Worm (Caenorhabditis elegans) whole organism, L1 larva: ENCODE measurements around the gene B0334.20.

Source experiments
- C16A3.4 ChIP-seq: fragments of 150-350 bp; optimal IDR thresholded peaks from 2 replicates; lab custom pipeline; 2014; ENCODE audit warnings: missing biosample characterization, missing genetic modification characterization
- C34B4.2 ChIP-seq: sonication (generic microtip); optimal IDR thresholded peaks from 2 replicates; lab custom pipeline; 2017; ENCODE audit warnings: mild to moderate bottlenecking, missing genetic modification characterization, missing compliant biosample characterization
- Y116A8C.19 ChIP-seq: sonication (generic microtip); optimal IDR thresholded peaks from 2 replicates; lab custom pipeline; 2016; ENCODE audit warnings: missing compliant biosample characterization, missing genetic modification characterization, borderline replicate concordance
- aha-1 ChIP-seq: fragments of 150-350 bp; optimal IDR thresholded peaks from 2 replicates; lab custom pipeline; 2014; ENCODE audit warnings: missing biosample characterization, missing genetic modification characterization
- alr-1 ChIP-seq: fragments of 200-800 bp; sonication (Bioruptor generic); optimal IDR thresholded peaks from 2 replicates; lab custom pipeline; 2018; ENCODE audit warnings: borderline replicate concordance, mild to moderate bottlenecking, missing genetic modification characterization, missing compliant biosample characterization
- blmp-1 ChIP-seq: fragments of 150-350 bp; optimal IDR thresholded peaks from 2 replicates; lab custom pipeline; 2014; ENCODE audit warnings: missing biosample characterization, missing genetic modification characterization
- ceh-63 ChIP-seq: fragments of 200-800 bp; sonication (Bioruptor generic); optimal IDR thresholded peaks from 2 replicates; lab custom pipeline; 2018; ENCODE audit warnings: mild to moderate bottlenecking, missing genetic modification characterization, missing compliant biosample characterization
- ceh-82 ChIP-seq, 3 experiments: fragments of 150-350 bp in 1 of 3; sonication (generic microtip) in 2 of 3; optimal IDR thresholded peaks; 2 replicates each; lab custom pipeline; 2014 to 2017; ENCODE audit warnings: missing biosample characterization in 3 of 3, missing genetic modification characterization in 3 of 3
- ceh-88 ChIP-seq: fragments of 200-800 bp; sonication (Bioruptor generic); IDR thresholded peaks from 2 replicates; pipeline ENCODE4 v1.3.6; 2022; ENCODE audit warnings: missing genetic modification characterization, missing compliant biosample characterization
- ceh-90 ChIP-seq: sonication (generic microtip); optimal IDR thresholded peaks from 2 replicates; lab custom pipeline; 2016; ENCODE audit warnings: missing genetic modification characterization, missing compliant biosample characterization
- dpl-1 ChIP-seq, 3 experiments: fragments of 150-350 bp in 2 of 3; sonication (generic microtip) in 1 of 3; optimal IDR thresholded peaks; 2 replicates each; lab custom pipeline; 2014 to 2017; ENCODE audit warnings: missing biosample characterization in 3 of 3, missing genetic modification characterization in 3 of 3, missing genetic modification reagents in 3 of 3
- dsc-1 ChIP-seq: sonication (generic microtip); optimal IDR thresholded peaks from 2 replicates; lab custom pipeline; 2016; ENCODE audit warnings: mild to moderate bottlenecking, missing genetic modification characterization, missing compliant biosample characterization
- elt-2 ChIP-seq: sonication (generic microtip); optimal IDR thresholded peaks from 2 replicates; lab custom pipeline; 2016; ENCODE audit warnings: missing genetic modification characterization, mild to moderate bottlenecking, inconsistent platforms, missing compliant biosample characterization, missing genetic modification reagents
- ets-5 ChIP-seq: fragments of 200-800 bp; sonication (Bioruptor generic); IDR thresholded peaks from 2 replicates; pipeline ENCODE4 v1.3.6; 2022; ENCODE audit warnings: missing genetic modification characterization, missing compliant biosample characterization
- fkh-10 ChIP-seq: sonication (generic microtip); optimal IDR thresholded peaks from 2 replicates; lab custom pipeline; 2017; ENCODE audit warnings: missing biosample characterization, missing genetic modification reagents, missing genetic modification characterization
- fkh-4 ChIP-seq: sonication (generic microtip); optimal IDR thresholded peaks from 2 replicates; lab custom pipeline; 2016; ENCODE audit warnings: missing compliant biosample characterization, missing genetic modification characterization, borderline replicate concordance
- fos-1 ChIP-seq: fragments of 150-350 bp; optimal IDR thresholded peaks from 2 replicates; lab custom pipeline; 2014; ENCODE audit warnings: missing biosample characterization, missing genetic modification characterization
- grh-1 ChIP-seq: fragments of 200-800 bp; sonication (Bioruptor generic); IDR thresholded peaks from 2 replicates; pipeline ENCODE4 v1.3.6; 2022; ENCODE audit warnings: missing genetic modification reagents, missing genetic modification characterization, missing compliant biosample characterization
- hlh-17 ChIP-seq: fragments of 200-800 bp; sonication (Bioruptor generic); optimal IDR thresholded peaks from 2 replicates; lab custom pipeline; 2018; ENCODE audit warnings: missing genetic modification characterization, mild to moderate bottlenecking, missing compliant biosample characterization, moderate library complexity, borderline replicate concordance
- jun-1 ChIP-seq: fragments of 150-350 bp; optimal IDR thresholded peaks from 2 replicates; lab custom pipeline; 2014; ENCODE audit warnings: missing biosample characterization, missing genetic modification reagents, missing genetic modification characterization
- lin-13 ChIP-seq: fragments of 150-350 bp; optimal IDR thresholded peaks from 2 replicates; lab custom pipeline; 2014; ENCODE audit warnings: missing biosample characterization, missing genetic modification reagents, missing genetic modification characterization
- lin-14 ChIP-seq: fragments of 200-800 bp; sonication (Bioruptor generic); optimal IDR thresholded peaks from 2 replicates; lab custom pipeline; 2018; ENCODE audit warnings: mild to moderate bottlenecking, missing genetic modification characterization, moderate library complexity, missing compliant biosample characterization
- lin-15B ChIP-seq: fragments of 150-350 bp; sonication (generic microtip); optimal IDR thresholded peaks from 3 replicates; lab custom pipeline; 2014; ENCODE audit warnings: missing biosample characterization, missing genetic modification characterization
- lin-35 ChIP-seq, 2 experiments: fragments of 150-350 bp; optimal IDR thresholded peaks; 2 replicates each; lab custom pipeline; 2014; ENCODE audit warnings: missing biosample characterization in 2 of 2, missing genetic modification characterization in 2 of 2, missing genetic modification reagents in 2 of 2
- mab-9 ChIP-seq: fragments of 200-800 bp; sonication (Bioruptor generic); IDR thresholded peaks from 2 replicates; pipeline ENCODE4 v1.3.6; 2022; ENCODE audit warnings: missing genetic modification reagents, missing genetic modification characterization, missing compliant biosample characterization
- nhr-19 ChIP-seq: fragments of 200-800 bp; sonication (Bioruptor generic); conservative IDR thresholded peaks from 2 replicates; pipeline ENCODE4 v1.3.6; 2022; ENCODE audit warnings: missing genetic modification characterization, missing compliant biosample characterization
- nhr-20 ChIP-seq: sonication (generic microtip); optimal IDR thresholded peaks from 2 replicates; lab custom pipeline; 2016; ENCODE audit warnings: mild to moderate bottlenecking, missing genetic modification characterization, missing compliant biosample characterization
- nhr-47 ChIP-seq: sonication (generic microtip); optimal IDR thresholded peaks from 2 replicates; lab custom pipeline; 2016; ENCODE audit warnings: mild to moderate bottlenecking, missing genetic modification characterization, moderate library complexity, missing compliant biosample characterization
- nhr-71 ChIP-seq: sonication (generic microtip); optimal IDR thresholded peaks from 2 replicates; lab custom pipeline; 2016; ENCODE audit warnings: mild to moderate bottlenecking, missing genetic modification characterization, moderate library complexity, missing compliant biosample characterization
- nhr-76 ChIP-seq: sonication (generic microtip); optimal IDR thresholded peaks from 2 replicates; lab custom pipeline; 2017; ENCODE audit warnings: missing biosample characterization, missing genetic modification characterization
- nhr-84 ChIP-seq: sonication (generic microtip); optimal IDR thresholded peaks from 2 replicates; lab custom pipeline; 2017; ENCODE audit warnings: missing biosample characterization, missing genetic modification characterization
- nhr-90 ChIP-seq: sonication (generic microtip); optimal IDR thresholded peaks from 2 replicates; lab custom pipeline; 2016; ENCODE audit warnings: mild to moderate bottlenecking, missing genetic modification characterization, missing compliant biosample characterization; ENCODE audit not compliant: poor library complexity
- pax-3 ChIP-seq: fragments of 200-800 bp; sonication (Bioruptor generic); optimal IDR thresholded peaks from 2 replicates; lab custom pipeline; 2018; ENCODE audit warnings: mild to moderate bottlenecking, missing genetic modification characterization, moderate library complexity, missing compliant biosample characterization
- rnt-1 ChIP-seq: sonication (generic microtip); optimal IDR thresholded peaks from 2 replicates; lab custom pipeline; 2016; ENCODE audit warnings: mild to moderate bottlenecking, missing genetic modification characterization, moderate library complexity, missing compliant biosample characterization
- snu-23 ChIP-seq: sonication (generic microtip); optimal IDR thresholded peaks from 2 replicates; lab custom pipeline; 2016; ENCODE audit warnings: missing genetic modification characterization, missing compliant biosample characterization
- swsn-7 ChIP-seq: sonication (generic microtip); optimal IDR thresholded peaks from 2 replicates; lab custom pipeline; 2016; ENCODE audit warnings: missing genetic modification characterization, missing compliant biosample characterization
- tbx-2 ChIP-seq: sonication (generic microtip); optimal IDR thresholded peaks from 2 replicates; lab custom pipeline; 2016; ENCODE audit warnings: missing genetic modification characterization, missing compliant biosample characterization
- unc-130 ChIP-seq: fragments of 150-350 bp; optimal IDR thresholded peaks from 2 replicates; lab custom pipeline; 2017; ENCODE audit warnings: missing biosample characterization, missing genetic modification characterization, inconsistent platforms
- unc-30 ChIP-seq: sonication (generic microtip); optimal IDR thresholded peaks from 2 replicates; lab custom pipeline; 2017; ENCODE audit warnings: missing biosample characterization, missing genetic modification characterization
- unc-62 ChIP-seq: fragments of 150-350 bp; optimal IDR thresholded peaks from 2 replicates; lab custom pipeline; 2014; ENCODE audit warnings: missing biosample characterization, missing genetic modification reagents, missing genetic modification characterization
- unc-98 ChIP-seq: fragments of 200-800 bp; sonication (Bioruptor generic); IDR thresholded peaks from 2 replicates; pipeline ENCODE4 v1.3.6; 2022; ENCODE audit warnings: missing genetic modification characterization, missing compliant biosample characterization
- vab-15 ChIP-seq: sonication (generic microtip); optimal IDR thresholded peaks from 2 replicates; lab custom pipeline; 2017; ENCODE audit warnings: missing genotype, mild to moderate bottlenecking, missing genetic modification characterization, missing compliant biosample characterization
- xbp-1 ChIP-seq: sonication (generic microtip); optimal IDR thresholded peaks from 2 replicates; lab custom pipeline; 2016; ENCODE audit warnings: missing genetic modification characterization, missing compliant biosample characterization
- zag-1 ChIP-seq: fragments of 150-350 bp; optimal IDR thresholded peaks from 2 replicates; lab custom pipeline; 2014; ENCODE audit warnings: missing biosample characterization, missing genetic modification characterization
- zip-4 ChIP-seq: fragments of 200-800 bp; sonication (Bioruptor generic); optimal IDR thresholded peaks from 2 replicates; lab custom pipeline; 2018; ENCODE audit warnings: mild to moderate bottlenecking, missing genetic modification characterization, moderate library complexity, missing compliant biosample characterization

The B0334.20 gene

ce11 chrII:11547254-11547687 lies 47.0 kb upstream of the B0334.20 start, which contains the start of gene F54D5.7 (continued):
- TF ChIP-seq dpl-1 (GFP tag; optimal IDR thresholded peaks at IDR 0.05; lab: Kevin White, UChicago) (peak; percentile 26 to 39 (median 38)), swsn-7 (tag; lab: Kevin White, UChicago) (peak; percentile 67), lin-14 (GFP tag; lab: Kevin White, UChicago) (peak; percentile 61), blmp-1 (tag; lab: Kevin White, UChicago) (peak; percentile 82), C16A3.4 (tag; lab: Kevin White, UChicago) (peak; percentile 23), nhr-19 (peak; percentile 65), vab-15 (tag; lab: Kevin White, UChicago) (no peak), ceh-90 (tag; lab: Kevin White, UChicago) (no peak), lin-13 (GFP tag; lab: Kevin White, UChicago) (peak; percentile 22), tbx-2 (tag; lab: Kevin White, UChicago) (peak; percentile 11), fkh-4 (tag; lab: Kevin White, UChicago) (no peak), nhr-47 (tag; lab: Kevin White, UChicago) (peak; percentile 57), nhr-20 (peak; percentile 61), elt-2 (tag; lab: Kevin White, UChicago) (peak; percentile 52), hlh-17 (GFP tag; lab: Kevin White, UChicago) (no peak), xbp-1 (tag; lab: Kevin White, UChicago) (peak; percentile 49), zag-1 (no peak), unc-30 (tag; lab: Kevin White, UChicago) (no peak), fkh-10 (GFP tag; lab: Kevin White, UChicago) (no peak), unc-130 (tag; lab: Kevin White, UChicago) (peak; percentile 11)

ce11 chrII:11545952-11546325 lies 45.7 kb upstream of the B0334.20 start:
- TF ChIP-seq unc-62 (GFP tag; lab: Kevin White, UChicago) (no peak), vab-15 (tag; lab: Kevin White, UChicago) (no peak), dsc-1 (no peak), lin-35 (GFP tag; optimal IDR thresholded peaks at IDR 0.05; lab: Kevin White, UChicago) (no peak), lin-15B (tag; lab: Kevin White, UChicago) (no peak), ets-5 (no peak), dpl-1 (GFP tag; optimal IDR thresholded peaks at IDR 0.05; lab: Kevin White, UChicago) (no peak), tbx-2 (tag; lab: Kevin White, UChicago) (no peak)

- TF ChIP-seq snu-23 (GFP tag; lab: Kevin White, UChicago) (peak; percentile 100), nhr-71 (tag; lab: Kevin White, UChicago) (peak; percentile 98), nhr-76 (peak; percentile 64), grh-1 (GFP tag; lab: Robert Waterston, UW) (peak; percentile 95), fos-1 (tag; lab: Kevin White, UChicago) (peak; percentile 85), zag-1 (no peak), mab-9 (peak; percentile 96), Y116A8C.19 (no peak), nhr-20 (peak; percentile 99), fkh-10 (GFP tag; lab: Kevin White, UChicago) (peak; percentile 77), nhr-19 (peak; percentile 97), ceh-82 (tag; optimal IDR thresholded peaks at IDR 0.05; lab: Kevin White, UChicago) (peak; percentile 92 to 97 (median 94)), C34B4.2 (tag; lab: Kevin White, UChicago) (peak; percentile 50), dsc-1 (peak; percentile 99), unc-62 (GFP tag; lab: Kevin White, UChicago) (no peak), ets-5 (no peak), nhr-90 (tag; lab: Kevin White, UChicago) (peak; percentile 98), rnt-1 (tag; lab: Kevin White, UChicago) (peak; percentile 88), pax-3 (tag; lab: Kevin White, UChicago) (peak; percentile 95), unc-130 (tag; lab: Kevin White, UChicago) (peak; percentile 81), alr-1 (no peak), ceh-88 (peak; percentile 92), elt-2 (tag; lab: Kevin White, UChicago) (peak; percentile 87), aha-1 (tag; lab: Kevin White, UChicago) (peak; percentile 80), lin-13 (GFP tag; lab: Kevin White, UChicago) (peak; percentile 93), zip-4 (GFP tag; lab: Kevin White, UChicago) (peak; percentile 93), jun-1 (peak; percentile 94), nhr-84 (no peak), unc-98 (GFP tag; lab: Robert Waterston, UW) (peak; percentile 50; the same call in 1 of the 2 replicates), ceh-63 (GFP tag; lab: Kevin White, UChicago) (no peak)
Observed at ce11 chrII:11545299-11545951, 45.2 kb upstream of the B0334.20 start, which contains the start of gene dnj-13. dnj-13 (plus strand) TSS chrII:11545701.
